Worm (Caenorhabditis elegans) whole organism, young adult: ENCODE measurements around the gene srg-55.

ENCODE experiments used
- B0035.1 ChIP-seq: sonication (generic microtip); optimal IDR thresholded peaks from 2 replicates; lab custom pipeline; 2016; ENCODE audit warnings: missing genetic modification characterization, mild to moderate bottlenecking, missing compliant biosample characterization, missing genotype, missing genetic modification reagents
- B0336.3 ChIP-seq: fragments of 200-800 bp; sonication (Bioruptor generic); IDR thresholded peaks from 2 replicates; pipeline ENCODE4 v1.3.6; 2022; ENCODE audit warnings: missing genetic modification characterization, missing compliant biosample characterization
- C06A6.2 ChIP-seq: fragments of 200-800 bp; sonication (Bioruptor generic); conservative IDR thresholded peaks from 2 replicates; pipeline ENCODE4 v1.3.6; 2022; ENCODE audit warnings: missing genetic modification characterization, missing compliant biosample characterization
- F39B2.1 ChIP-seq: fragments of 200-800 bp; sonication (Bioruptor generic); IDR thresholded peaks from 2 replicates; pipeline ENCODE4 v1.3.6; 2022; ENCODE audit warnings: missing genetic modification reagents, missing genetic modification characterization, missing compliant biosample characterization
- F52B5.7 ChIP-seq: sonication (generic microtip); optimal IDR thresholded peaks from 2 replicates; lab custom pipeline; 2016; ENCODE audit warnings: mild to moderate bottlenecking, missing genetic modification characterization, missing compliant biosample characterization
- T07F8.4 ChIP-seq: sonication (generic microtip); optimal IDR thresholded peaks from 2 replicates; lab custom pipeline; 2016; ENCODE audit warnings: mild to moderate bottlenecking, missing genetic modification characterization, moderate library complexity, missing compliant biosample characterization
- Y53F4B.3 ChIP-seq: fragments of 200-800 bp; sonication (Bioruptor generic); IDR thresholded peaks from 2 replicates; pipeline ENCODE4 v1.3.6; 2022; ENCODE audit warnings: missing genetic modification reagents, missing genetic modification characterization, missing compliant biosample characterization
- Y79H2A.3 ChIP-seq: fragments of 200-800 bp; sonication (Bioruptor generic); conservative IDR thresholded peaks from 2 replicates; pipeline ENCODE4 v1.3.6; 2022; ENCODE audit warnings: missing genetic modification reagents, missing genetic modification characterization, missing compliant biosample characterization
- Y95B8A.8 ChIP-seq: fragments of 200-800 bp; sonication (Bioruptor generic); IDR thresholded peaks from 2 replicates; pipeline ENCODE4 v1.3.6; 2022; ENCODE audit warnings: missing genetic modification reagents, missing genetic modification characterization, missing compliant biosample characterization
- aptf-3 ChIP-seq: fragments of 200-800 bp; sonication (Bioruptor generic); IDR thresholded peaks from 2 replicates; pipeline ENCODE4 v1.3.6; 2022; ENCODE audit warnings: missing genetic modification characterization, missing compliant biosample characterization
- atf-7 ChIP-seq: sonication (generic microtip); optimal IDR thresholded peaks from 2 replicates; lab custom pipeline; 2017; ENCODE audit warnings: mild to moderate bottlenecking, missing genetic modification characterization, missing compliant biosample characterization
- attf-5 ChIP-seq: fragments of 200-800 bp; sonication (Bioruptor generic); optimal IDR thresholded peaks from 2 replicates; lab custom pipeline; 2018; ENCODE audit warnings: mild to moderate bottlenecking, missing genetic modification characterization, missing compliant biosample characterization
- attf-6 ChIP-seq: fragments of 200-800 bp; sonication (Bioruptor generic); IDR thresholded peaks from 2 replicates; pipeline ENCODE4 v1.3.6; 2022; ENCODE audit warnings: missing genetic modification reagents, missing genetic modification characterization, missing compliant biosample characterization
- bed-2 ChIP-seq: fragments of 200-800 bp; sonication (Bioruptor generic); IDR thresholded peaks from 2 replicates; pipeline ENCODE4 v1.3.6; 2022; ENCODE audit warnings: missing genetic modification reagents, missing genetic modification characterization, missing compliant biosample characterization
- ceh-91 ChIP-seq: fragments of 200-800 bp; sonication (Bioruptor generic); IDR thresholded peaks from 2 replicates; pipeline ENCODE4 v1.3.6; 2022; ENCODE audit warnings: missing genetic modification reagents, missing genetic modification characterization, missing compliant biosample characterization
- dox-1 ChIP-seq: fragments of 200-800 bp; sonication (Bioruptor generic); IDR thresholded peaks from 2 replicates; pipeline ENCODE4 v1.3.6; 2022; ENCODE audit warnings: missing genetic modification reagents, missing genetic modification characterization, missing compliant biosample characterization
- dpl-1 ChIP-seq: fragments of 150-350 bp; optimal IDR thresholded peaks from 2 replicates; lab custom pipeline; 2014; ENCODE audit warnings: missing biosample characterization, missing genetic modification reagents, missing genetic modification characterization
- efl-1 ChIP-seq: fragments of 150-350 bp; optimal IDR thresholded peaks from 2 replicates; lab custom pipeline; 2014; ENCODE audit warnings: missing biosample characterization, missing genetic modification reagents, missing genetic modification characterization
- ekl-4 ChIP-seq: fragments of 200-800 bp; sonication (Bioruptor generic); IDR thresholded peaks from 2 replicates; pipeline ENCODE4 v1.3.6; 2022; ENCODE audit warnings: missing genetic modification reagents, missing genetic modification characterization, missing compliant biosample characterization
- fkh-3 ChIP-seq: sonication (generic microtip); optimal IDR thresholded peaks from 2 replicates; lab custom pipeline; 2016; ENCODE audit warnings: mild to moderate bottlenecking, missing genetic modification characterization, missing compliant biosample characterization
- gei-17 ChIP-seq: fragments of 200-800 bp; sonication (Bioruptor generic); optimal IDR thresholded peaks from 2 replicates; lab custom pipeline; 2018; ENCODE audit warnings: mild to moderate bottlenecking, missing genetic modification characterization, missing compliant biosample characterization
- hmg-1.2 ChIP-seq: fragments of 200-800 bp; sonication (Bioruptor generic); IDR thresholded peaks from 2 replicates; pipeline ENCODE4 v1.3.6; 2022; ENCODE audit warnings: missing genetic modification reagents, missing genetic modification characterization, missing compliant biosample characterization
- lin-26 ChIP-seq: fragments of 200-800 bp; sonication (Bioruptor generic); IDR thresholded peaks from 2 replicates; pipeline ENCODE4 v1.3.6; 2022; ENCODE audit warnings: missing genetic modification reagents, missing genetic modification characterization, missing compliant biosample characterization
- lin-40 ChIP-seq: sonication (generic microtip); optimal IDR thresholded peaks from 2 replicates; lab custom pipeline; 2016; ENCODE audit warnings: missing genetic modification characterization, mild to moderate bottlenecking, missing compliant biosample characterization, missing genotype, missing genetic modification reagents
- lir-1 ChIP-seq: fragments of 200-800 bp; sonication (Bioruptor generic); conservative IDR thresholded peaks from 2 replicates; pipeline ENCODE4 v1.3.6; 2022; ENCODE audit warnings: missing genetic modification reagents, missing genetic modification characterization, missing compliant biosample characterization
- lsl-1 ChIP-seq: fragments of 200-800 bp; sonication (Bioruptor generic); optimal IDR thresholded peaks from 2 replicates; lab custom pipeline; 2018; ENCODE audit warnings: mild to moderate bottlenecking, missing genetic modification characterization, moderate library complexity, missing compliant biosample characterization
- mel-28 ChIP-seq: sonication (generic microtip); optimal IDR thresholded peaks from 2 replicates; lab custom pipeline; 2016; ENCODE audit warnings: borderline replicate concordance, mild to moderate bottlenecking, missing genetic modification characterization, missing compliant biosample characterization
- mes-4 ChIP-seq: sonication (generic microtip); optimal IDR thresholded peaks from 2 replicates; lab custom pipeline; 2016; ENCODE audit warnings: missing genotype, missing genetic modification characterization, missing compliant biosample characterization
- mxl-1 ChIP-seq: sonication (generic microtip); optimal IDR thresholded peaks from 2 replicates; lab custom pipeline; 2016; ENCODE audit warnings: missing genetic modification characterization, missing compliant biosample characterization
- nhr-80 ChIP-seq: sonication (generic microtip); optimal IDR thresholded peaks from 2 replicates; lab custom pipeline; 2016; ENCODE audit warnings: missing genetic modification characterization, missing compliant biosample characterization
- rcor-1 ChIP-seq: fragments of 200-800 bp; sonication (Bioruptor generic); IDR thresholded peaks from 2 replicates; pipeline ENCODE4 v1.3.6; 2022; ENCODE audit warnings: missing genetic modification reagents, missing genetic modification characterization, missing compliant biosample characterization
- repo-1 ChIP-seq: sonication (generic microtip); optimal IDR thresholded peaks from 2 replicates; lab custom pipeline; 2017; ENCODE audit warnings: mild to moderate bottlenecking, missing genetic modification characterization, missing compliant biosample characterization
- snpc-1.1 ChIP-seq: sonication (generic microtip); optimal IDR thresholded peaks from 2 replicates; lab custom pipeline; 2017; ENCODE audit warnings: missing genetic modification characterization, mild to moderate bottlenecking, missing compliant biosample characterization, antibody characterized with exemption, moderate library complexity, missing genotype, missing genetic modification reagents; ENCODE audit not compliant: insufficient read depth
- somi-1 ChIP-seq: fragments of 200-800 bp; sonication (Bioruptor generic); optimal IDR thresholded peaks from 2 replicates; lab custom pipeline; 2018; ENCODE audit warnings: mild to moderate bottlenecking, missing genetic modification characterization, missing compliant biosample characterization
- sptf-2 ChIP-seq: fragments of 200-800 bp; sonication (Bioruptor generic); optimal IDR thresholded peaks from 2 replicates; lab custom pipeline; 2018; ENCODE audit warnings: mild to moderate bottlenecking, missing genetic modification characterization, missing compliant biosample characterization
- unc-130 ChIP-seq: sonication (generic microtip); optimal IDR thresholded peaks from 2 replicates; lab custom pipeline; 2016; ENCODE audit warnings: missing genetic modification reagents, missing genetic modification characterization, missing compliant biosample characterization
- ztf-28 ChIP-seq: fragments of 200-800 bp; sonication (Bioruptor generic); IDR thresholded peaks from 2 replicates; pipeline ENCODE4 v1.3.6; 2022; ENCODE audit warnings: missing genetic modification reagents, missing genetic modification characterization, missing compliant biosample characterization

The srg-55 gene

DNA sequence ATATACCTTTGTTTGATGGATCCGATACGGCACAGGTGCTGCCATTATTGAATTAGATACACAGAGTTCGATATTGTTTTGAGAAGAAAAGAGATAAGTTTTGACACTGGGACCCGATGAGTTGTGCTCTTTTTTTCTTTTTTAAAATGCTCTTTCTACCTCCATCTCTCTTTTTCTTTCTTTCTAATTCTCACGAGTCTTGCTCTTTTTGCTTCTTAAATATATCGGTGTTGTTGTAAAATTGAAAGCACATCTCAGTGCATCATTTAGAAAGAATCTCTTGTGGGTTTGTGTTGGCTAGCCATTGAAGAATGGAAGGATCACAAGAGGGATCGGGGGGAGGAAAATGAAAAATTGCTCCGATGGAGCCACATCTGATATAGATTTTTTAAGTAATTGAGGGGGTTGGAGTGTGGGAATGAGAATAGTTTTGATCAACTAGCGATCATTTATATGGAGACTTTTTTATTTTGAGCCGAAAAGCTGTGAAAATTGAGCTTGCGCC, 18.8 kb downstream of the srg-55 start, which contains the start of gene H12D21.9:
Gene H12D21.9 (minus strand): TSS at position 148 of the 505 bp plus-strand sequence.
- TF ChIP-seq attf-5 (GFP tag; lab: Kevin White, UChicago) (no peak), mes-4 (tag; lab: Kevin White, UChicago) (no peak), lin-26 (GFP tag; lab: Robert Waterston, UW) (no peak), atf-7 (no peak), ztf-28 (no peak), bed-2 (GFP tag; lab: Robert Waterston, UW) (no peak), dpl-1 (no peak), rcor-1 (GFP tag; lab: Robert Waterston, UW) (no peak), C06A6.2 (no peak), lsl-1 (GFP tag; lab: Kevin White, UChicago) (no peak), fkh-3 (tag; lab: Kevin White, UChicago) (no peak), dox-1 (GFP tag; lab: Robert Waterston, UW) (no peak), T07F8.4 (tag; lab: Kevin White, UChicago) (no peak), Y95B8A.8 (no peak), Y53F4B.3 (GFP tag; lab: Robert Waterston, UW) (no peak)

DNA sequence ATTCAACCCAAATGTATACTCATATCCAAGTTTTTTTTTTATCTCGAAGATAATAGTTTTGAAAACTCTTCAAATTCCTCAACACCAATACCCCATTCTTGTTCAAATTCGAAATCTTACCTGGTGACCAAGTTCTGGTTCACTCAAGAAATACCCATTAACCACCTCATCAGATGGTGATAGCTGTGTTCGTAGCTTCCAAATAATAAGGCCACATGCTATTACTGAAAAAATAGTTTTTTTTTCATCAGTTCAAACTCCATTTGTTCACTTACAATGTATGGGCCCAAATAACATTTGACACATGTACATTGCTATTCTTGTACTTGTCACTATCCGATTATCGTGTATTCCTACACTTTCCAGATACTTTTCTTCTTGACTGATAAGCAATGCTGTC, 20.7 kb downstream of the srg-55 start:
- TF ChIP-seq rcor-1 (GFP tag; lab: Robert Waterston, UW) (no peak), attf-6 (GFP tag; lab: Robert Waterston, UW) (no peak), lir-1 (no peak)
- TF ChIP-seq, all 124 proteins: peak for 0

DNA sequence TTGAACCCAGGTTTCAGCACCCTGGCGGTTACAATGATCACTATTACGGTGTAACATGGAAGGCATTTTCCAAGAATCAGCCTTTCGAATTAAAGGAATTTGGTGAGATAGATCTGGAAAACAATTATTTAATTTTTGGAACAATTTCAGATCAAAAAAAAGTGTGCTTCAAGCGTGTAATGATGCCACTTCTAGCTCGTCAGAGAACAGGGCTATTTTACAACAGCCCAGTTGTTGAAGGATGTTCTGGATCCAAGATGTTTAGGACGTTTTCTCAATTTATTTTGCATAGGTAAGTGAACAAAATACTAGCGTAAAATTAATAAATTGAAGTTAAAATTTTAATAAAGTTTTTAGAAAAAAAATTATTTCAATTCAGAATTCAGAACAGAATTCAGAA, 27.2 kb downstream of the srg-55 start:
- TF ChIP-seq lin-40 (tag; lab: Kevin White, UChicago): no peak
- no peak for TF ChIP-seq ceh-91 (GFP tag; lab: Robert Waterston, UW)
- TF ChIP-seq F39B2.1: no peak
- TF ChIP-seq mxl-1 (tag; lab: Kevin White, UChicago): no peak
- no peak for TF ChIP-seq attf-5 (GFP tag; lab: Kevin White, UChicago)
- TF ChIP-seq gei-17 (GFP tag; lab: Kevin White, UChicago): no peak
- TF ChIP-seq ekl-4 (GFP tag; lab: Robert Waterston, UW): no peak
- TF ChIP-seq aptf-3 (GFP tag; lab: Robert Waterston, UW): no peak
- TF ChIP-seq, all 124 proteins: peak for 0

DNA sequence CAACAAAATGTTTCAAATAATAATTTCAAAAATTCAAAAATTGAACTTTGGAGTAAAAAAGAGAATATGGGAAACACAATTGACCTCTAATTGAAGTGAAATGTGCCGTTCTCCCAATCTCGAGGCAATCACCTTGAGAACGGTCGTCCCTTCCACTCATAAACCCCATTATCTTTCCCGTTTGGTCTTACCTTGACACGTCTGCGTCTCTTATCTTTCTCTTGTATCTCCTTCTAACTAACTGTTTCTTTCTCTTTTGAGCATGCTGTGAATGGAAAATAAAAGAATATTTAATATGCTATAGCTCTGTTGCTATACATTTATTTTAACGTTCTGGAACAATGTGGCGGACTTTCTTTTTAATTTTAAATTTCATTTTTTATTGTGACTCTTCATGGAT, 28.6 kb downstream of the srg-55 start, which contains the start of gene H12D21.10:
Gene H12D21.10 (plus strand): TSS at position 260 of the 400 bp plus-strand sequence.
- no peak for TF ChIP-seq somi-1 (GFP tag; lab: Kevin White, UChicago)
- peak; percentile 79 for TF ChIP-seq hmg-1.2 (GFP tag; lab: Robert Waterston, UW)
- TF ChIP-seq nhr-80: peak; percentile 2

DNA sequence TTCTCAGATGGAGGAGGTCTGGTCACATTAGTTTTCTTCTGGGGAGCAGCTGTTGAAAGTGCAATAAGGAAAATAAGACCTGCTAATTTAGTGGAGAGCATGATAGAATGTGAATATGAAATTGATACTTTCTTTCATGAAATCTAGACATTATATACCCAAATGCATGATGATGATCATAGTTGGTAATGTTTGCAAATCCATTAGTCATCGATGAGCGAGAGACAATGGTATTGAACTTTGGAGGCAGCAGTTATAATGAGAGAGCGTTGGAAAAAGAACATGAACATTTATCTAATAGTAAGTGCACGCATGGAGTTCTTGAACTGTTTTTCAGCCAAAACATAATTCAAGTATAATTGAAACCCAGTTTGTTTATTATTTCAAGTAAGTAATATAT, 30.4 kb downstream of the srg-55 start, which contains the start of gene H12D21.6:
Gene H12D21.6 (minus strand): TSS at position 101 of the 400 bp plus-strand sequence.
- TF ChIP-seq Y79H2A.3 (GFP tag; lab: Robert Waterston, UW) (no peak), bed-2 (GFP tag; lab: Robert Waterston, UW) (no peak), lir-1 (no peak), B0336.3 (GFP tag; lab: Robert Waterston, UW) (no peak), efl-1 (no peak), mel-28 (tag; lab: Kevin White, UChicago) (no peak), snpc-1.1 (tag; lab: Kevin White, UChicago) (no peak), attf-5 (GFP tag; lab: Kevin White, UChicago) (no peak), sptf-2 (GFP tag; lab: Kevin White, UChicago) (no peak), unc-130 (GFP tag; lab: Kevin White, UChicago) (no peak), F52B5.7 (tag; lab: Kevin White, UChicago) (no peak), B0035.1 (tag; lab: Kevin White, UChicago) (no peak), repo-1 (tag; lab: Kevin White, UChicago) (no peak)
